Worm (Caenorhabditis elegans) whole organism, L4/young adult: ENCODE results near the gene K09F6.9.
"Not testable (repeated sequence)": the region's sequence is repeated elsewhere in the genome, so short reads cannot be mapped to it uniquely, and the experiment has no call there.

ENCODE experiments used
- dao-5 ChIP-seq: sonication (generic microtip); optimal IDR thresholded peaks from 2 replicates; lab custom pipeline; 2016; ENCODE audit warnings: missing genotype, missing genetic modification characterization, moderate library complexity, missing compliant biosample characterization
- him-1 ChIP-seq: sonication (generic microtip); optimal IDR thresholded peaks from 2 replicates; lab custom pipeline; 2016; ENCODE audit warnings: missing genotype, missing genetic modification reagents, missing genetic modification characterization, missing compliant biosample characterization

ce11 chrII:2282599-2282998 is at the start of gene K09F6.9:
- not testable (repeated sequence) for TF ChIP-seq dao-5, him-1 (tag; lab: Kevin White, UChicago)
